Worm (Caenorhabditis elegans): ENCODE measurements around the gene set-21.

ce11 chrIV:4397586-4397985, 6.9 kb downstream of the set-21 start:
- no peak for TF ChIP-seq him-1 (tag; optimal IDR thresholded peaks at IDR 0.05)
- no peak for TF ChIP-seq dao-5 (tag; optimal IDR thresholded peaks at IDR 0.05)
- TF ChIP-seq W03F9.2 (tag; optimal IDR thresholded peaks at IDR 0.05) = no peak

All from whole organism, L4/young adult.